Fruit fly (Drosophila melanogaster): ENCODE measurements around the gene CG13050.

- TF ChIP-seq CG10348 (GFP tag; IDR thresholded peaks at IDR 0.05) = no peak
- no peak for TF ChIP-seq fd96Ca (GFP tag; IDR thresholded peaks at IDR 0.05)
- peak; percentile 1 for TF ChIP-seq CG34367 (tag; optimal IDR thresholded peaks at IDR 0.05)
- no peak for TF ChIP-seq EcR (GFP tag; optimal IDR thresholded peaks at IDR 0.05)
- peak; percentile 55 for TF ChIP-seq CG8159 (tag; optimal IDR thresholded peaks at IDR 0.05)
- TF ChIP-seq Pif1B (GFP tag; optimal IDR thresholded peaks at IDR 0.05) = no peak
- TF ChIP-seq rn (GFP tag; IDR thresholded peaks at IDR 0.05) = no peak
- peak; percentile 29 for TF ChIP-seq CG15710 (tag; optimal IDR thresholded peaks at IDR 0.05)
- no peak for TF ChIP-seq Snoo (tag; optimal IDR thresholded peaks at IDR 0.05)
Measured at dm6 chr3L:16285346-16285911, 6.4 kb upstream of the CG13050 start, which contains the start of gene CG13047.

Measured in whole organism, pupa.